Worm (Caenorhabditis elegans) whole organism, L4 larva: Measurements from ENCODE around the gene sax-3.

ENCODE experiments used
- F49E8.2 ChIP-seq: sonication (generic microtip); optimal IDR thresholded peaks from 2 replicates; lab custom pipeline; 2016; ENCODE audit warnings: missing compliant biosample characterization, mild to moderate bottlenecking, missing genetic modification characterization, borderline replicate concordance
- Y105C5A.15 ChIP-seq: fragments of 200-800 bp; sonication (Bioruptor generic); IDR thresholded peaks from 2 replicates; pipeline ENCODE4 v1.3.6; 2022; ENCODE audit warnings: missing genetic modification characterization, missing compliant biosample characterization
- Y48G9A.11 ChIP-seq: fragments of 200-800 bp; sonication (Bioruptor generic); IDR thresholded peaks from 2 replicates; pipeline ENCODE4 v1.3.6; 2022; ENCODE audit warnings: missing genetic modification reagents, missing genetic modification characterization, missing compliant biosample characterization
- Y75B8A.6 ChIP-seq: fragments of 200-800 bp; sonication (Bioruptor generic); IDR thresholded peaks from 2 replicates; pipeline ENCODE4 v1.3.6; 2022; ENCODE audit warnings: missing genetic modification reagents, missing genetic modification characterization, missing compliant biosample characterization
- ZK337.2 ChIP-seq: fragments of 200-800 bp; sonication (Bioruptor generic); IDR thresholded peaks from 2 replicates; pipeline ENCODE4 v1.3.6; 2022; ENCODE audit warnings: missing genetic modification reagents, missing genetic modification characterization, missing compliant biosample characterization
- aha-1 ChIP-seq: fragments of 150-350 bp; peaks from one replicate; lab custom pipeline; 2014; ENCODE audit warnings: missing biosample characterization, missing genetic modification characterization
- ama-1 ChIP-seq: fragments of 150-350 bp; optimal IDR thresholded peaks from 2 replicates; lab custom pipeline; 2014; ENCODE audit warnings: inconsistent platforms, mixed read lengths
- arid-1 ChIP-seq: fragments of 200-800 bp; sonication (Bioruptor generic); conservative IDR thresholded peaks from 2 replicates; pipeline ENCODE4 v1.3.6; 2022; ENCODE audit warnings: missing genetic modification reagents, missing genetic modification characterization, missing compliant biosample characterization
- ceh-44 ChIP-seq: fragments of 200-800 bp; sonication (Bioruptor generic); IDR thresholded peaks from 2 replicates; pipeline ENCODE4 v1.3.6; 2022; ENCODE audit warnings: missing genetic modification reagents, missing genetic modification characterization, missing compliant biosample characterization
- ces-1 ChIP-seq: fragments of 150-350 bp; sonication (generic microtip); optimal IDR thresholded peaks from 4 replicates; lab custom pipeline; 2014; ENCODE audit warnings: missing biosample characterization, missing genetic modification reagents, missing genetic modification characterization
- ctbp-1 ChIP-seq: fragments of 200-800 bp; sonication (Bioruptor generic); IDR thresholded peaks from 2 replicates; pipeline ENCODE4 v1.3.6; 2022; ENCODE audit warnings: missing genetic modification reagents, missing genetic modification characterization, missing compliant biosample characterization
- daf-19 ChIP-seq: fragments of 200-800 bp; sonication (Bioruptor generic); conservative IDR thresholded peaks from 2 replicates; pipeline ENCODE4 v1.3.6; 2022; ENCODE audit warnings: missing genetic modification characterization, missing compliant biosample characterization
- dmd-9 ChIP-seq: fragments of 200-800 bp; sonication (Bioruptor generic); IDR thresholded peaks from 2 replicates; pipeline ENCODE4 v1.3.6; 2022; ENCODE audit warnings: missing genetic modification reagents, missing genetic modification characterization, missing compliant biosample characterization
- duxl-1 ChIP-seq: sonication (generic microtip); optimal IDR thresholded peaks from 2 replicates; lab custom pipeline; 2016; ENCODE audit warnings: mild to moderate bottlenecking, missing genetic modification characterization, moderate library complexity, missing compliant biosample characterization; ENCODE audit not compliant: poor library complexity
- dve-1 ChIP-seq: sonication (generic microtip); optimal IDR thresholded peaks from 2 replicates; lab custom pipeline; 2017; ENCODE audit warnings: antibody characterized with exemption, mild to moderate bottlenecking, missing genetic modification characterization, missing compliant biosample characterization; ENCODE audit not compliant: insufficient read depth
- hif-1 ChIP-seq, 2 experiments: sonication (generic microtip); optimal IDR thresholded peaks; 2 replicates each; lab custom pipeline; 2016 to 2017; ENCODE audit warnings: missing compliant biosample characterization in 2 of 2, missing genetic modification characterization in 2 of 2, missing genetic modification reagents in 2 of 2, missing genotype in 2 of 2, mild to moderate bottlenecking in 1 of 2
- lim-7 ChIP-seq: fragments of 200-800 bp; sonication (Bioruptor generic); IDR thresholded peaks from 2 replicates; pipeline ENCODE4 v1.3.6; 2022; ENCODE audit warnings: missing genetic modification characterization, missing compliant biosample characterization
- lin-13 ChIP-seq: fragments of 150-350 bp; optimal IDR thresholded peaks from 2 replicates; lab custom pipeline; 2014; ENCODE audit warnings: missing biosample characterization, missing genetic modification reagents, missing genetic modification characterization
- lin-15B ChIP-seq: fragments of 150-350 bp; sonication (generic microtip); optimal IDR thresholded peaks from 3 replicates; lab custom pipeline; 2014; ENCODE audit warnings: missing biosample characterization, missing genetic modification characterization
- lin-29 ChIP-seq: fragments of 200-800 bp; sonication (Bioruptor generic); IDR thresholded peaks from 2 replicates; pipeline ENCODE4 v1.3.6; 2022; ENCODE audit warnings: missing genetic modification reagents, missing genetic modification characterization, missing compliant biosample characterization
- madf-9 ChIP-seq: fragments of 200-800 bp; sonication (Bioruptor generic); conservative IDR thresholded peaks from 2 replicates; pipeline ENCODE4 v1.3.6; 2022; ENCODE audit warnings: missing genetic modification reagents, missing genetic modification characterization, missing compliant biosample characterization
- mep-1 ChIP-seq: fragments of 150-350 bp; sonication (generic microtip); optimal IDR thresholded peaks from 3 replicates; lab custom pipeline; 2014; ENCODE audit warnings: missing biosample characterization, missing genetic modification characterization
- nhr-10 ChIP-seq: fragments of 150-350 bp; optimal IDR thresholded peaks from 2 replicates; lab custom pipeline; 2014; ENCODE audit warnings: missing biosample characterization, missing genetic modification characterization
- nhr-11 ChIP-seq: fragments of 150-350 bp; optimal IDR thresholded peaks from 2 replicates; lab custom pipeline; 2014; ENCODE audit warnings: missing biosample characterization, missing genetic modification characterization
- nhr-237 ChIP-seq: sonication (generic microtip); optimal IDR thresholded peaks from 2 replicates; lab custom pipeline; 2017; ENCODE audit warnings: missing biosample characterization, missing genetic modification characterization
- nhr-28 ChIP-seq: fragments of 150-350 bp; optimal IDR thresholded peaks from 2 replicates; lab custom pipeline; 2014; ENCODE audit warnings: missing biosample characterization, missing genetic modification characterization
- nhr-41 ChIP-seq: fragments of 200-800 bp; sonication (Bioruptor generic); IDR thresholded peaks from 2 replicates; pipeline ENCODE4 v1.3.6; 2022; ENCODE audit warnings: missing genetic modification reagents, missing genetic modification characterization, missing compliant biosample characterization
- nhr-48 ChIP-seq: sonication (generic microtip); optimal IDR thresholded peaks from 2 replicates; lab custom pipeline; 2016; ENCODE audit warnings: mild to moderate bottlenecking, missing genetic modification characterization, missing compliant biosample characterization
- tag-97 ChIP-seq: fragments of 200-800 bp; sonication (Bioruptor generic); IDR thresholded peaks from 2 replicates; pipeline ENCODE4 v1.3.6; 2022; ENCODE audit warnings: missing genetic modification characterization, missing compliant biosample characterization
- unc-130 ChIP-seq: sonication (generic microtip); optimal IDR thresholded peaks from 2 replicates; lab custom pipeline; 2016; ENCODE audit warnings: missing genetic modification reagents, missing genetic modification characterization, missing compliant biosample characterization
- unc-39 ChIP-seq: sonication (generic microtip); optimal IDR thresholded peaks from 2 replicates; lab custom pipeline; 2017; ENCODE audit warnings: missing biosample characterization, missing genetic modification characterization
- unc-62 ChIP-seq, 3 experiments: fragments of 150-350 bp in 1 of 3; sonication (generic microtip); optimal IDR thresholded peaks in 2 of 3; peaks in 1 of 3; 1 replicate in 1 of 3; 2 replicates in 2 of 3; lab custom pipeline; 2014 to 2017; ENCODE audit warnings: missing biosample characterization in 3 of 3, missing genetic modification characterization in 3 of 3, missing genetic modification reagents in 3 of 3, missing genotype in 1 of 3
- zfp-2 ChIP-seq: sonication (generic microtip); optimal IDR thresholded peaks from 2 replicates; lab custom pipeline; 2016; ENCODE audit warnings: mild to moderate bottlenecking, missing genetic modification characterization, missing compliant biosample characterization
- zfp-3 ChIP-seq: fragments of 200-800 bp; sonication (Bioruptor generic); conservative IDR thresholded peaks from 2 replicates; pipeline ENCODE4 v1.3.6; 2022; ENCODE audit warnings: missing genetic modification reagents, missing genetic modification characterization, missing compliant biosample characterization
- ztf-11 ChIP-seq: fragments of 150-350 bp; optimal IDR thresholded peaks from 2 replicates; lab custom pipeline; 2014; ENCODE audit warnings: missing biosample characterization, missing genetic modification characterization

Gene sax-3

DNA sequence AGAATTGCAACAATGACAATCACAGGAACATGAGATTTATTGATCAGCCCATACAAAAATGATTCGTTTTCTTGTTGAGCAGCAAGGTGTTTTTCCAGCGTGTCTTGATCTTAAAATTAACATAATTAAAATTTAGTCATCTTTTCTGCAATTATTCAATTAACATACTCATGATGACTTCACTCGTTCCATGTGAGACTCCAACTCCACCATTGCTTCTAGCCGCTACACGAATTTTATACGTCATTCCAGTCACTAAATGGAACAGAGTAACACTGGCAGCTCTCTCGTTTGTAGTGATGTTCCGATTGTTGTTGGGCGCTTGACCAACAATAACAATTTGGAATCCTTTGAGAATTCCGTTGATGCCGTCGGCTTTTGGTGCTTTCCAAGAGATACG lies 11.9 kb downstream of the sax-3 start:
- TF ChIP-seq zfp-3 (GFP tag; lab: Robert Waterston, UW) = no peak
- TF ChIP-seq lin-15B (tag; lab: Kevin White, UChicago) = no peak
- peak in 1 of 2 experiments; percentile 90 for TF ChIP-seq unc-62 (GFP tag; optimal IDR thresholded peaks at IDR 0.05 in 1 of 2; lab: Kevin White, UChicago)
- TF ChIP-seq unc-62 (tag; optimal IDR thresholded peaks at IDR 0.05; lab: Kevin White, UChicago) = no peak
- TF ChIP-seq zfp-2 = no peak
- no peak for TF ChIP-seq F49E8.2 (tag; lab: Kevin White, UChicago)
- TF ChIP-seq nhr-237 = no peak
- TF ChIP-seq, all 104 proteins: peak for 1

DNA sequence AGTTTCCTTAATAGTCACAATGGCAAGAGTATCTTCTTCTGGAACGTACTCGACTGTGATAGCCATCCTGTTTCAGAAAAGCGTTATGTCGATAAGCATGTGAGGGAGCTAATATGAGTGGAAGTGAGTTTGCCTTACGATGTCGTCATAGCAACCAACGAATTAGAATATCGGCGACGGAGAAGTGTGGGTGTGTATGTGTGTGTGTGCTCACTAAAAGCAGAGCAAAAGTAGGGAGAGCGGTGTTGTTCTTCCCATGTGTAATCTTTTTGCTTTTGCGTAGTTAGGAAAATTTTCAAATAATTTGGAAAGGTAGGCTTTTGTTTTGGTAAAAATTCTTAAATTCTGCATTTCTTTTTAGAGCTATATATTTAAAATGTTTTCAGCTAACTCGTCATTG lies 14.6 kb downstream of the sax-3 start, which contains the start of gene ZK813.5:
TSS of gene ZK813.5 (minus strand) at position 101 of the 400 bp plus-strand sequence.
- TF ChIP-seq ZK337.2 (GFP tag; lab: Robert Waterston, UW) (no peak), mep-1 (tag; lab: Kevin White, UChicago) (no peak), ama-1 (lab: Kevin White, UChicago) (no peak), unc-62 (GFP tag; optimal IDR thresholded peaks at IDR 0.05 in 1 of 2; lab: Kevin White, UChicago) (peak in 1 of 2 experiments; percentile 15), unc-62 (tag; optimal IDR thresholded peaks at IDR 0.05; lab: Kevin White, UChicago) (no peak), ctbp-1 (no peak), nhr-28 (no peak), duxl-1 (tag; lab: Kevin White, UChicago) (no peak)

DNA sequence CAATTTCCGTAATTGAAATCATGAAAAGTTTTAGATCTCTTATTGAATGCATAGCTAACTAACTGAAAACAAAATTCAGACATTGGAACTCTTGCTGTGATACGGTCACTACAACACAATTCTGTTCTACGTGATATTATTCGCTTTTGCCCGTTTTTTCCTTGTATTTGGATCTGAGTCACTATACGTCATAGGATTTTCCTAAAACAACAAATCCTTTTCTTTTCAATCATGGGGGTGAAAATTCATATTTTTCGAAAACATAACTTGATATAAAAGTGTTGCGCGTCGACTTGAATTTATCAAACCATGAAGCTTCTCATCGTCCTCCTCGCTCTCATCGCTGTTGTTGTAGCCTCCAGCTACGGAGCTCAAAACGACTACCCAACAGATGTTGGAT lies 19.7 kb downstream of the sax-3 start, which contains the start of gene ZK813.1:
TSS of gene ZK813.1 (plus strand) at position 301 of the 400 bp plus-strand sequence.
- TF ChIP-seq ceh-44 (no peak), nhr-48 (tag; lab: Kevin White, UChicago) (no peak), daf-19 (no peak), nhr-41 (GFP tag; lab: Robert Waterston, UW) (no peak), lin-13 (GFP tag; lab: Kevin White, UChicago) (no peak), dve-1 (tag; lab: Kevin White, UChicago) (no peak), unc-39 (tag; lab: Kevin White, UChicago) (no peak), ztf-11 (tag; lab: Kevin White, UChicago) (no peak), unc-130 (GFP tag; lab: Kevin White, UChicago) (no peak), Y105C5A.15 (GFP tag; lab: Robert Waterston, UW) (no peak)

DNA sequence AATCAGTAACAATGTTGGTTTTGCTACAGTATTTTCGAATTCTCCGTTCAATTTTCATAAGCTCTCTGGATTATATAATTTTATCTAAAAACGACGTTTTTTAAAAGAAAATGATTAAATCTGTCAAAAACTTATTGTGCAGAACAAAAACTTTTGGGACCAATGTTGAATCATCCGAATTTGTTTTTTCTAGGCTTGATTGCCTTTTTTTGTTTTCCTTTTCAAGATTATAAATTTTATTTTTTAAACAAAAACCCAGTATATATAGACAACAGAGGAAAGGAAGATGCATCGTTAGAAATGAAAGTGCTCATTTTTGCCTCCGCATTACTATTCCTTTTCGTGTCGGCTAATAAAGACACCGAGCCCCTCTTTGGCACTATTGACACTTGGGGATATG lies 21.2 kb downstream of the sax-3 start, which contains the start of gene ZK813.7:
TSS of gene ZK813.7 (plus strand) at position 301 of the 400 bp plus-strand sequence.
- TF ChIP-seq lin-29 = no peak
- TF ChIP-seq nhr-10 (tag; lab: Kevin White, UChicago) = no peak
- no peak for TF ChIP-seq tag-97 (GFP tag; lab: Robert Waterston, UW)
- TF ChIP-seq, all 104 proteins: peak for 0

DNA sequence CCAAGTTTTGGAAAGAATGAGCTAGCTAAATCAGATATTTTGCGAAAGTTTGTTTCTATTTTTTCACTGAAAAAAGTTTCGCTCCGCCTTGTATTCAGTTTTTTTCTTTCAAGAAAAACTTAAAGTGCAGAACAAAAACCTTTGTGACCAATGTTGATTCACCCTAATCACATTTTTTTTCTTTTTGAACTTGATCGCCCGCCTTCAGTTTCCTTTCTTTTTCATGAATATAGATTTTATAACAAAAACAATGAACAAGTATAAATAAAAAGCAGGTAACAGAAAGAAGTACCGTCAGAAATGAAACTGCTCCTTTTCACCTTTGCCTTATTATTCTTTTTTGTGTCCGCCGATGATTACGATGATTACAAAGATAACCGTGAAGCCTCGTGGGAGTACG lies 22.2 kb downstream of the sax-3 start, which contains the start of gene ZK813.2:
TSS of gene ZK813.2 (plus strand) at position 301 of the 400 bp plus-strand sequence.
- TF ChIP-seq Y48G9A.11 (GFP tag; lab: Robert Waterston, UW) = no peak
- TF ChIP-seq madf-9 (GFP tag; lab: Robert Waterston, UW) = no peak
- TF ChIP-seq nhr-11 = no peak
- no peak for TF ChIP-seq hif-1 (tag; optimal IDR thresholded peaks at IDR 0.05; lab: Kevin White, UChicago)
- no peak for TF ChIP-seq zfp-2
- TF ChIP-seq lin-29 = no peak
- no peak for TF ChIP-seq dmd-9 (GFP tag; lab: Robert Waterston, UW)
- no peak for TF ChIP-seq aha-1 (tag; lab: Kevin White, UChicago)
- TF ChIP-seq nhr-28 = no peak
- TF ChIP-seq ces-1 (GFP tag; lab: Kevin White, UChicago) = no peak
- TF ChIP-seq arid-1 (GFP tag; lab: Robert Waterston, UW) = no peak
- no peak for TF ChIP-seq Y75B8A.6 (GFP tag; lab: Robert Waterston, UW)
- no peak for TF ChIP-seq lim-7 (GFP tag; lab: Robert Waterston, UW)
